Worm (Caenorhabditis elegans): ENCODE results near the gene gly-5.
"Not testable (repeated sequence)": the region's sequence is repeated elsewhere in the genome, so short reads cannot be mapped to it uniquely, and the experiment has no call there.

DNA sequence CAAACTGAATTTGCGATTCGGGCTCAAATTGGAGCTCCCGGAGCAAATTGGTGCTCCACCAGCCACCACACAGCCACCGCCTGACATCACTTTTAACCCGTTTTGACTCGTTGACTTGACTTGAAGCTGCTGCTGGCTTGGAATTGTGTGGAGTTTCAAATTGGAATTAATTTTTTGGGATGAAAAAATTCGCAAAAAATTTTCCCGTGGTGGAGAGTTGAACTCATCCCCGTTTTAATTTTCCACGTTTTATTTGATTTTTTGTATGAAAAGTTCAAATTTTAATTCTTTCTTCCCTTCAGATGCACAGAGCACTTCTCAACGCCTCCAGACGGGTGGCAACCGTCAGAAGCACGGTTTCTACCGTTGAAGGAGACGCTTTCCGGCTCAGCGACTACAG lies 58.1 kb downstream of the gly-5 start, which contains the start of gene Y43F4A.4:
- TF ChIP-seq flt-1 (GFP tag; IDR thresholded peaks at IDR 0.05); ztf-23 (GFP tag; IDR thresholded peaks at IDR 0.05); ztf-29 (GFP tag; IDR thresholded peaks at IDR 0.05); ref-1 (GFP tag; conservative IDR thresholded peaks at IDR 0.05); med-1 (GFP tag; optimal IDR thresholded peaks at IDR 0.05; ENCODE audit: insufficient read depth); tab-1 (GFP tag; IDR thresholded peaks at IDR 0.05): not testable (repeated sequence)
